Fruit fly (Drosophila melanogaster): ENCODE measurements around the gene Ndc1.

Ndc1 gene

dm6 chr3R:23889922-23890321 lies 34.3 kb upstream of the Ndc1 start, which contains the start of gene Pli (continued):
- peak; percentile 61 for TF ChIP-seq CG10267 (tag; optimal IDR thresholded peaks at IDR 0.05)
- TF ChIP-seq Jarid2 (GFP tag; optimal IDR thresholded peaks at IDR 0.05), result peak; percentile 97
- TF ChIP-seq tx (GFP tag; optimal IDR thresholded peaks at IDR 0.05), result no peak
- TF ChIP-seq CHES-1-like (GFP tag; optimal IDR thresholded peaks at IDR 0.05), result no peak
- TF ChIP-seq CG10209 (GFP tag; optimal IDR thresholded peaks at IDR 0.05), result no peak
- TF ChIP-seq CG31365 (tag; optimal IDR thresholded peaks at IDR 0.05), result no peak
- peak; percentile 59 for TF ChIP-seq Myb (GFP tag; optimal IDR thresholded peaks at IDR 0.05)
- no peak for TF ChIP-seq CG31224 (GFP tag; IDR thresholded peaks at IDR 0.05)
- TF ChIP-seq Nf-YC (tag; optimal IDR thresholded peaks at IDR 0.05), result peak; percentile 46
- TF ChIP-seq Elba2 (GFP tag; optimal IDR thresholded peaks at IDR 0.05), result no peak
- TF ChIP-seq maf-S (GFP tag; optimal IDR thresholded peaks at IDR 0.05), result no peak
- TF ChIP-seq Sox102F (GFP tag; optimal IDR thresholded peaks at IDR 0.05), result no peak
- no peak for TF ChIP-seq amos (GFP tag; IDR thresholded peaks at IDR 0.05; ENCODE audit: partially characterized antibody)
- TF ChIP-seq MTF-1 (GFP tag; optimal IDR thresholded peaks at IDR 0.05; ENCODE audit: borderline replicate concordance), result no peak
- TF ChIP-seq Drgx (GFP tag; IDR thresholded peaks at IDR 0.05), result no peak
- no peak for TF ChIP-seq schlank (tag; optimal IDR thresholded peaks at IDR 0.05)
- no peak for TF ChIP-seq CG6175 (GFP tag; IDR thresholded peaks at IDR 0.05)
- TF ChIP-seq gcm (GFP tag; optimal IDR thresholded peaks at IDR 0.05), result peak; percentile 72
- peak; percentile 38 for TF ChIP-seq CG7987 (GFP tag; optimal IDR thresholded peaks at IDR 0.05)
- peak; percentile 58 for TF ChIP-seq ash1 (GFP tag; optimal IDR thresholded peaks at IDR 0.05)
- TF ChIP-seq exex (tag; optimal IDR thresholded peaks at IDR 0.05), result peak; percentile 23
- TF ChIP-seq BEAF-32 (GFP tag; optimal IDR thresholded peaks at IDR 0.05), result peak; percentile 47

dm6 chr3R:23890886-23891285 lies 33.3 kb upstream of the Ndc1 start, which contains the start of gene TfIIA-S:
Gene TfIIA-S, minus strand, starts transcription at chr3R:23891060.
- no peak for TF ChIP-seq pan (optimal IDR thresholded peaks at IDR 0.05)
- no peak for TF ChIP-seq pan (GFP tag; optimal IDR thresholded peaks at IDR 0.05 in 1 of 2, IDR thresholded peaks at IDR 0.05 in 1 of 2)
- TF ChIP-seq Med (GFP tag), result peak; percentile 99
- no peak for TF ChIP-seq HLH4C (GFP tag; IDR thresholded peaks at IDR 0.05; ENCODE audit: partially characterized antibody)
- no peak for TF ChIP-seq ato (GFP tag; IDR thresholded peaks at IDR 0.05; ENCODE audit: partially characterized antibody)
- TF ChIP-seq Hr39 (optimal IDR thresholded peaks at IDR 0.05), result peak; percentile 17
- no peak for TF ChIP-seq run (tag; optimal IDR thresholded peaks at IDR 0.05)
- peak; percentile 97 for TF ChIP-seq CTCF (GFP tag; optimal IDR thresholded peaks at IDR 0.05)
- TF ChIP-seq caup (GFP tag; optimal IDR thresholded peaks at IDR 0.05; ENCODE audit: severe bottlenecking), result peak; percentile 89
- no peak for TF ChIP-seq ham (GFP tag; IDR thresholded peaks at IDR 0.05)
- peak; percentile 31 for TF ChIP-seq CG15269 (tag; optimal IDR thresholded peaks at IDR 0.05)
- TF ChIP-seq dysf (GFP tag; IDR thresholded peaks at IDR 0.05), result no peak
- peak; percentile 92 for TF ChIP-seq CG15514 (GFP tag; optimal IDR thresholded peaks at IDR 0.05)
- TF ChIP-seq CG5953 (GFP tag; IDR thresholded peaks at IDR 0.05), result no peak
- no peak for TF ChIP-seq Atf6 (GFP tag; IDR thresholded peaks at IDR 0.05)
- peak; percentile 58 for TF ChIP-seq bigmax (GFP tag; optimal IDR thresholded peaks at IDR 0.05)
- peak; percentile 26 for TF ChIP-seq CG31365 (tag; optimal IDR thresholded peaks at IDR 0.05)
- TF ChIP-seq CG13296 (GFP tag; optimal IDR thresholded peaks at IDR 0.05), result no peak
- peak; percentile 69 for TF ChIP-seq CG12744 (GFP tag; optimal IDR thresholded peaks at IDR 0.05)
- TF ChIP-seq Taf1 (GFP tag; IDR thresholded peaks at IDR 0.05), result no peak
- no peak for TF ChIP-seq jing (GFP tag; optimal IDR thresholded peaks at IDR 0.05)
- no peak for TF ChIP-seq B-H1 (GFP tag; IDR thresholded peaks at IDR 0.05)
- peak; percentile 75 for TF ChIP-seq Atf3 (GFP tag; optimal IDR thresholded peaks at IDR 0.05)
- TF ChIP-seq corto (GFP tag; optimal IDR thresholded peaks at IDR 0.05), result no peak
- no peak for TF ChIP-seq hb (GFP tag; IDR thresholded peaks at IDR 0.05; ENCODE audit: partially characterized antibody)
- peak; percentile 55 for TF ChIP-seq hkb (optimal IDR thresholded peaks at IDR 0.05)
- no peak for TF ChIP-seq hkb (GFP tag; IDR thresholded peaks at IDR 0.05)
- peak; percentile 57 for TF ChIP-seq sima (GFP tag; optimal IDR thresholded peaks at IDR 0.05)
- no peak for TF ChIP-seq CG42726 (GFP tag; IDR thresholded peaks at IDR 0.05; ENCODE audit: partially characterized antibody)
- TF ChIP-seq croc (GFP tag; conservative IDR thresholded peaks at IDR 0.05), result peak; percentile 42; the same call in 2 of the 3 replicates
- TF ChIP-seq salm (tag; optimal IDR thresholded peaks at IDR 0.05), result no peak
